Worm (Caenorhabditis elegans): Measurements from ENCODE around the gene asm-2.

The asm-2 gene

ce11 chrX:11367087-11367486 lies 43.0 kb upstream of the asm-2 start:
- TF ChIP-seq efl-1 (optimal IDR thresholded peaks at IDR 0.05) (no peak), efl-1 (GFP tag; optimal IDR thresholded peaks at IDR 0.05 in 1 of 2) (peak in 1 of 2 experiments; percentile 58), mep-1 (tag; optimal IDR thresholded peaks at IDR 0.05) (no peak)

ce11 chrX:11365995-11366394 lies 41.9 kb upstream of the asm-2 start:
- TF ChIP-seq fos-1 (tag; optimal IDR thresholded peaks at IDR 0.05) (no peak), swsn-7 (tag; optimal IDR thresholded peaks at IDR 0.05) (no peak), sox-4 (tag; optimal IDR thresholded peaks at IDR 0.05) (no peak), ama-1 (optimal IDR thresholded peaks at IDR 0.05) (no peak), blmp-1 (tag; optimal IDR thresholded peaks at IDR 0.05) (no peak), mdl-1 (tag; optimal IDR thresholded peaks at IDR 0.05) (no peak), ces-1 (GFP tag; optimal IDR thresholded peaks at IDR 0.05) (no peak), skn-1 (tag; optimal IDR thresholded peaks at IDR 0.05) (no peak), nhr-77 (tag; optimal IDR thresholded peaks at IDR 0.05) (no peak), jun-1 (tag; optimal IDR thresholded peaks at IDR 0.05) (no peak), ceh-88 (GFP tag; IDR thresholded peaks at IDR 0.05) (no peak), pag-3 (tag; optimal IDR thresholded peaks at IDR 0.05; ENCODE audit: borderline replicate concordance, insufficient read depth) (no peak), irx-1 (tag; optimal IDR thresholded peaks at IDR 0.05) (no peak), nhr-11 (tag; optimal IDR thresholded peaks at IDR 0.05) (no peak), dpl-1 (GFP tag; optimal IDR thresholded peaks at IDR 0.05) (no peak)

- TF ChIP-seq C04F5.9 (tag; optimal IDR thresholded peaks at IDR 0.05) (no peak), C16A3.4 (tag; optimal IDR thresholded peaks at IDR 0.05) (no peak), efl-1 (optimal IDR thresholded peaks at IDR 0.05) (no peak), efl-1 (GFP tag; optimal IDR thresholded peaks at IDR 0.05 in 1 of 2) (peak in 1 of 2 experiments; percentile 34), lin-14 (GFP tag; optimal IDR thresholded peaks at IDR 0.05) (peak; percentile 43), hlh-4 (tag; optimal IDR thresholded peaks at IDR 0.05) (no peak)
Observed at ce11 chrX:11364914-11365313, 40.9 kb upstream of the asm-2 start.

DNA sequence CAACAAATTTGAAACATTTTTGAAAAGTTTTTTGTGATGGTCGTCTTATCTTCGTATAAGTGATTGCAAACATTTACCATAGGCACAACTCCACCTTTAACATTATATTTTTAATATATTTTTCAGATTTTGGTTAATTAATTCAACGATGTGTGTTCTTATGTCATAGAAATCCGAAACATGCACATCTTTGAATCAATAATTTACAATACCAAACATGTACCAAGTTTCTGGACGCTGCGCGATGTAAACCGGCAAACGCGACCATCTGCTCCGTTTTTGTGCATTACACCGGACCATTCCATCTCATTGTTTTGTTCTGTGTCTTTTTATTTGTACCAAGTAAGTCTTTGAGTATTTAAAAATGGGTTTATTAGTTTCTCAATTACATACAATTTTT lies 33.5 kb upstream of the asm-2 start, which contains the start of gene pgp-4:
Gene pgp-4, plus strand, starts transcription at position 301 of the 400 bp plus-strand sequence.
- no peak for TF ChIP-seq ceh-82 (tag; optimal IDR thresholded peaks at IDR 0.05)
- no peak for TF ChIP-seq F16B12.6 (tag; optimal IDR thresholded peaks at IDR 0.05)
- TF ChIP-seq nhr-84 (tag; optimal IDR thresholded peaks at IDR 0.05), result no peak
- TF ChIP-seq swsn-7 (tag; optimal IDR thresholded peaks at IDR 0.05), result no peak
- TF ChIP-seq aly-2 (tag; optimal IDR thresholded peaks at IDR 0.05), result no peak
- no peak for TF ChIP-seq dsc-1 (tag; optimal IDR thresholded peaks at IDR 0.05)
- no peak for TF ChIP-seq unc-98 (GFP tag; IDR thresholded peaks at IDR 0.05)
- TF ChIP-seq nhr-76 (tag; optimal IDR thresholded peaks at IDR 0.05), result no peak
- TF ChIP-seq vab-15 (tag; optimal IDR thresholded peaks at IDR 0.05), result no peak
- TF ChIP-seq C04F5.9 (tag; optimal IDR thresholded peaks at IDR 0.05), result no peak

- TF ChIP-seq alr-1 (tag; optimal IDR thresholded peaks at IDR 0.05; ENCODE audit: borderline replicate concordance) (no peak), C04F5.9 (tag; optimal IDR thresholded peaks at IDR 0.05) (no peak), nhr-85 (tag) (no peak), ztf-4 (tag; optimal IDR thresholded peaks at IDR 0.05) (no peak), skn-1 (tag; optimal IDR thresholded peaks at IDR 0.05) (no peak), C16A3.4 (tag; optimal IDR thresholded peaks at IDR 0.05) (no peak), nhr-77 (tag; optimal IDR thresholded peaks at IDR 0.05) (no peak)
Observed at ce11 chrX:11355856-11356255, 31.8 kb upstream of the asm-2 start.

ce11 chrX:11351856-11352255 lies 27.8 kb upstream of the asm-2 start, which contains the start of gene pgp-3:
pgp-3 (plus strand) TSS chrX:11352156.
- TF ChIP-seq unc-130 (tag; optimal IDR thresholded peaks at IDR 0.05) (no peak), aha-1 (tag; optimal IDR thresholded peaks at IDR 0.05) (no peak), ceh-8 (GFP tag; optimal IDR thresholded peaks at IDR 0.05) (no peak), tbx-2 (tag; optimal IDR thresholded peaks at IDR 0.05) (no peak), nhr-237 (tag; optimal IDR thresholded peaks at IDR 0.05) (no peak), unc-86 (tag; optimal IDR thresholded peaks at IDR 0.05) (no peak), sox-4 (tag; optimal IDR thresholded peaks at IDR 0.05) (no peak), pag-3 (tag; optimal IDR thresholded peaks at IDR 0.05; ENCODE audit: borderline replicate concordance, insufficient read depth) (no peak), mef-2 (tag; optimal IDR thresholded peaks at IDR 0.05) (no peak), nhr-77 (tag; optimal IDR thresholded peaks at IDR 0.05) (no peak), blmp-1 (tag; optimal IDR thresholded peaks at IDR 0.05) (no peak), nhr-47 (tag; optimal IDR thresholded peaks at IDR 0.05) (no peak), nhr-84 (tag; optimal IDR thresholded peaks at IDR 0.05) (no peak), lin-15B (tag; optimal IDR thresholded peaks at IDR 0.05) (no peak), dpl-1 (GFP tag; optimal IDR thresholded peaks at IDR 0.05) (no peak), xbp-1 (tag; optimal IDR thresholded peaks at IDR 0.05) (no peak), ces-1 (GFP tag; optimal IDR thresholded peaks at IDR 0.05) (no peak), aly-2 (tag; optimal IDR thresholded peaks at IDR 0.05) (no peak)
